Fruit fly (Drosophila melanogaster) whole organism, embryonic: Measurements from ENCODE around the gene sad.
A peak's percentile ranks its signal among the peaks of the same experiment; 100 is the strongest.

ENCODE experiments used
- Abd-B ChIP-seq: fragments of 200-800 bp; sonication (Bioruptor generic); optimal IDR thresholded peaks from 2 replicates; lab custom pipeline; 2018; ENCODE audit warnings: missing biosample characterization, mild to moderate bottlenecking, missing genetic modification characterization, moderate library complexity
- Antp ChIP-seq: fragments of 200-800 bp; sonication (Bioruptor generic); optimal IDR thresholded peaks from 3 replicates; lab custom pipeline; 2016; ENCODE audit warnings: missing biosample characterization, missing genetic modification characterization
- CG11723 ChIP-seq: fragments of 200-800 bp; sonication (Bioruptor generic); optimal IDR thresholded peaks from 2 replicates; lab custom pipeline; 2017; ENCODE audit warnings: missing biosample characterization, mild to moderate bottlenecking, missing genetic modification characterization
- CG12104 ChIP-seq: fragments of 200-800 bp; sonication (Bioruptor generic); optimal IDR thresholded peaks from 3 replicates; lab custom pipeline; 2016; ENCODE audit warnings: missing biosample characterization, missing genetic modification characterization
- CG12769 ChIP-seq: fragments of 200-800 bp; sonication (Bioruptor generic); optimal IDR thresholded peaks from 2 replicates; lab custom pipeline; 2019; ENCODE audit warnings: missing biosample characterization, mild to moderate bottlenecking, missing genetic modification characterization, moderate library complexity
- CG16779 ChIP-seq: fragments of 200-800 bp; sonication (Bioruptor generic); IDR thresholded peaks from 2 replicates; pipeline ENCODE4 v1.3.6; 2022; ENCODE audit warnings: missing biosample characterization, missing genetic modification characterization
- CG17612 ChIP-seq: fragments of 200-800 bp; sonication (Bioruptor generic); IDR thresholded peaks from 2 replicates; pipeline ENCODE4 v1.3.6; 2022; ENCODE audit warnings: missing biosample characterization, missing genetic modification characterization
- CG18476 ChIP-seq: fragments of 200-800 bp; sonication (Bioruptor generic); optimal IDR thresholded peaks from 2 replicates; lab custom pipeline; 2016; ENCODE audit warnings: missing biosample characterization, mild to moderate bottlenecking, missing genetic modification characterization
- CG2678 ChIP-seq: fragments of 200-800 bp; sonication (Bioruptor generic); optimal IDR thresholded peaks from 3 replicates; lab custom pipeline; 2019; ENCODE audit warnings: missing biosample characterization, mild to moderate bottlenecking, missing genetic modification characterization, moderate library complexity
- CG32767 ChIP-seq: fragments of 200-800 bp; sonication (Bioruptor generic); IDR thresholded peaks from 2 replicates; pipeline ENCODE4 v1.3.6; 2022; ENCODE audit warnings: missing biosample characterization, missing genetic modification characterization
- CG33213 ChIP-seq: fragments of 200-800 bp; sonication (Bioruptor generic); optimal IDR thresholded peaks from 3 replicates; lab custom pipeline; 2016; ENCODE audit warnings: missing biosample characterization, missing genetic modification characterization
- CG3407 ChIP-seq: fragments of 200-800 bp; sonication (Bioruptor generic); optimal IDR thresholded peaks from 2 replicates; lab custom pipeline; 2018; ENCODE audit warnings: missing biosample characterization, mild to moderate bottlenecking, missing genetic modification characterization
- CG34422 ChIP-seq: fragments of 200-800 bp; sonication (Bioruptor generic); IDR thresholded peaks from 3 replicates; pipeline ENCODE4 v1.3.6; 2022; ENCODE audit warnings: missing biosample characterization, missing genetic modification characterization
- CG42726 ChIP-seq: fragments of 200-800 bp; sonication (Bioruptor generic); IDR thresholded peaks from 2 replicates; pipeline ENCODE4 v1.3.6; 2022; ENCODE audit warnings: missing biosample characterization, missing genetic modification characterization; ENCODE audit not compliant: partially characterized antibody
- CG5180 ChIP-seq: fragments of 200-800 bp; sonication (Bioruptor generic); optimal IDR thresholded peaks from 3 replicates; lab custom pipeline; 2017; ENCODE audit warnings: missing biosample characterization, missing genetic modification characterization, mild to moderate bottlenecking, moderate library complexity, missing genetic modification reagents
- CG6175 ChIP-seq: fragments of 200-800 bp; sonication (Bioruptor generic); IDR thresholded peaks from 3 replicates; pipeline ENCODE4 v1.3.6; 2022; ENCODE audit warnings: missing biosample characterization, missing genetic modification characterization
- CG6689 ChIP-seq: fragments of 200-800 bp; sonication (Bioruptor generic); IDR thresholded peaks from 2 replicates; pipeline ENCODE4 v1.3.6; 2022; ENCODE audit warnings: missing biosample characterization, missing genetic modification characterization
- CG6854 ChIP-seq: fragments of 200-800 bp; sonication (Bioruptor generic); optimal IDR thresholded peaks from 3 replicates; lab custom pipeline; 2017; ENCODE audit warnings: missing biosample characterization, mild to moderate bottlenecking, missing genetic modification characterization
- CG7928 ChIP-seq: fragments of 200-800 bp; sonication (Bioruptor generic); optimal IDR thresholded peaks from 2 replicates; lab custom pipeline; 2017; ENCODE audit warnings: missing biosample characterization, mild to moderate bottlenecking, missing genetic modification characterization
- CG7963 ChIP-seq: fragments of 200-800 bp; sonication (Bioruptor generic); IDR thresholded peaks from 3 replicates; pipeline ENCODE4 v1.3.6; 2022; ENCODE audit warnings: missing biosample characterization, missing genetic modification characterization; ENCODE audit not compliant: partially characterized antibody
- CG8359 ChIP-seq: fragments of 200-800 bp; sonication (Bioruptor generic); optimal IDR thresholded peaks from 2 replicates; lab custom pipeline; 2017; ENCODE audit warnings: missing biosample characterization, mild to moderate bottlenecking, missing genetic modification characterization, borderline replicate concordance
- CG8388 ChIP-seq: fragments of 200-800 bp; sonication (Bioruptor generic); optimal IDR thresholded peaks from 2 replicates; lab custom pipeline; 2019; ENCODE audit warnings: missing biosample characterization, mild to moderate bottlenecking, missing genetic modification characterization, moderate library complexity
- CG8944 ChIP-seq: fragments of 200-800 bp; sonication (Bioruptor generic); optimal IDR thresholded peaks from 3 replicates; lab custom pipeline; 2016; ENCODE audit warnings: missing biosample characterization, missing genetic modification characterization
- CG9876 ChIP-seq: fragments of 200-800 bp; sonication (Bioruptor generic); optimal IDR thresholded peaks from 2 replicates; lab custom pipeline; 2016; ENCODE audit warnings: missing biosample characterization, missing genetic modification characterization
- CHES-1-like ChIP-seq: fragments of 200-800 bp; sonication (Bioruptor generic); optimal IDR thresholded peaks from 2 replicates; lab custom pipeline; 2016; ENCODE audit warnings: missing biosample characterization, missing genetic modification characterization
- D19A ChIP-seq: fragments of 200-800 bp; optimal IDR thresholded peaks from 3 replicates; lab custom pipeline; 2019; ENCODE audit warnings: missing biosample characterization, mild to moderate bottlenecking, missing genetic modification characterization, moderate library complexity
- Dref ChIP-seq: fragments of 200-800 bp; sonication (Bioruptor generic); IDR thresholded peaks from 2 replicates; pipeline ENCODE4 v1.3.6; 2022; ENCODE audit warnings: missing biosample characterization, missing genetic modification characterization
- Drgx ChIP-seq: fragments of 200-800 bp; sonication (Bioruptor generic); IDR thresholded peaks from 2 replicates; pipeline ENCODE4 v1.3.6; 2022; ENCODE audit warnings: missing biosample characterization, missing genetic modification characterization
- Lhr ChIP-seq: fragments of 200-800 bp; sonication (Bioruptor generic); optimal IDR thresholded peaks from 3 replicates; lab custom pipeline; 2017; ENCODE audit warnings: mild to moderate bottlenecking, missing biosample characterization, missing genetic modification reagents, missing genetic modification characterization
- Neu2 ChIP-seq: fragments of 200-800 bp; sonication (Bioruptor generic); optimal IDR thresholded peaks from 3 replicates; lab custom pipeline; 2016; ENCODE audit warnings: missing biosample characterization, missing genetic modification characterization, borderline replicate concordance
- Six4 ChIP-seq: fragments of 200-800 bp; sonication (Bioruptor generic); optimal IDR thresholded peaks from 2 replicates; lab custom pipeline; 2016; ENCODE audit warnings: missing biosample characterization, missing genetic modification characterization
- bcd ChIP-seq: fragments of 200-800 bp; sonication (Bioruptor generic); optimal IDR thresholded peaks from 2 replicates; lab custom pipeline; 2017; ENCODE audit warnings: missing biosample characterization, mild to moderate bottlenecking, missing genetic modification characterization
- bsh ChIP-seq, 2 experiments: fragments of 200-800 bp; sonication (Bioruptor generic); optimal IDR thresholded peaks; 2 replicates each; lab custom pipeline; 2017 to 2018; ENCODE audit warnings: mild to moderate bottlenecking in 2 of 2, missing biosample characterization in 2 of 2, missing genetic modification characterization in 2 of 2, moderate library complexity in 1 of 2
- btn ChIP-seq: fragments of 200-800 bp; sonication (Bioruptor generic); optimal IDR thresholded peaks from 2 replicates; lab custom pipeline; 2016; ENCODE audit warnings: missing biosample characterization, missing genetic modification characterization
- croc ChIP-seq: fragments of 200-800 bp; sonication (Bioruptor generic); conservative IDR thresholded peaks from 3 replicates; pipeline ENCODE4 v1.3.6; 2022; ENCODE audit warnings: missing biosample characterization, missing genetic modification characterization
- dan ChIP-seq: fragments of 200-800 bp; sonication (Bioruptor generic); IDR thresholded peaks from 2 replicates; pipeline ENCODE4 v1.3.6; 2022; ENCODE audit warnings: missing biosample characterization, missing genetic modification characterization
- disco-r ChIP-seq: fragments of 200-800 bp; sonication (Bioruptor generic); optimal IDR thresholded peaks from 2 replicates; lab custom pipeline; 2016; ENCODE audit warnings: missing biosample characterization, missing genetic modification characterization
- dmrt99B ChIP-seq: fragments of 200-800 bp; sonication (Bioruptor generic); optimal IDR thresholded peaks from 2 replicates; lab custom pipeline; 2018; ENCODE audit warnings: missing biosample characterization, mild to moderate bottlenecking, missing genetic modification characterization, moderate library complexity
- dpn ChIP-seq, 2 experiments: fragments of 200-800 bp; sonication (Bioruptor generic); optimal IDR thresholded peaks; 3 replicates each; lab custom pipeline; 2016; ENCODE audit warnings: missing biosample characterization in 2 of 2, missing genetic modification characterization in 2 of 2
- ems ChIP-seq: fragments of 200-800 bp; sonication (Bioruptor generic); optimal IDR thresholded peaks from 3 replicates; lab custom pipeline; 2016; ENCODE audit warnings: missing biosample characterization, missing genetic modification characterization
- esg ChIP-seq: fragments of 200-800 bp; sonication (Bioruptor generic); conservative IDR thresholded peaks from 2 replicates; pipeline ENCODE4 v1.3.6; 2022; ENCODE audit warnings: missing biosample characterization, missing genetic modification characterization
- gce ChIP-seq: fragments of 200-800 bp; sonication (Bioruptor generic); IDR thresholded peaks from 3 replicates; pipeline ENCODE4 v1.3.6; 2022; ENCODE audit warnings: missing biosample characterization, missing genetic modification characterization
- gro ChIP-seq: fragments of 200-800 bp; sonication (Bioruptor generic); optimal IDR thresholded peaks from 2 replicates; lab custom pipeline; 2016; ENCODE audit warnings: missing biosample characterization, missing genetic modification characterization
- gsb-n ChIP-seq: fragments of 200-800 bp; sonication (Bioruptor generic); optimal IDR thresholded peaks from 3 replicates; lab custom pipeline; 2018; ENCODE audit warnings: missing biosample characterization, mild to moderate bottlenecking, missing genetic modification characterization
- oc ChIP-seq: fragments of 200-800 bp; sonication (Bioruptor generic); optimal IDR thresholded peaks from 2 replicates; lab custom pipeline; 2018; ENCODE audit warnings: missing biosample characterization, mild to moderate bottlenecking, missing genetic modification characterization, moderate library complexity
- pan ChIP-seq, 4 experiments: fragments of >200 bp in 3 of 4; fragments of 200-800 bp in 1 of 4; sonication (Bioruptor generic) in 1 of 4; optimal IDR thresholded peaks in 3 of 4; IDR thresholded peaks in 1 of 4; 2 replicates each; pipeline versions ENCODE4 v1.3.6 to Lab custom; 2017 to 2022; ENCODE audit warnings: missing biosample characterization in 2 of 4, missing genetic modification characterization in 2 of 4, mixed read lengths in 1 of 4
- pzg ChIP-seq: fragments of 200-800 bp; sonication (Bioruptor generic); optimal IDR thresholded peaks from 3 replicates; lab custom pipeline; 2018; ENCODE audit warnings: missing biosample characterization, mild to moderate bottlenecking, missing genetic modification characterization, moderate library complexity
- sens ChIP-seq: fragments of 200-800 bp; sonication (Bioruptor generic); peaks from one replicate; lab custom pipeline; 2016; ENCODE audit warnings: missing biosample characterization, missing genetic modification characterization
- toy ChIP-seq: fragments of 200-800 bp; sonication (Bioruptor generic); IDR thresholded peaks from 2 replicates; pipeline ENCODE4 v1.3.6; 2022; ENCODE audit warnings: missing biosample characterization, missing genetic modification characterization
- trem ChIP-seq: fragments of 200-800 bp; optimal IDR thresholded peaks from 3 replicates; lab custom pipeline; 2019; ENCODE audit warnings: missing biosample characterization, mild to moderate bottlenecking, missing genetic modification characterization, moderate library complexity
- wor ChIP-seq: fragments of 200-800 bp; sonication (Bioruptor generic); IDR thresholded peaks from 2 replicates; pipeline ENCODE4 v1.3.6; 2022; ENCODE audit warnings: missing biosample characterization, missing genetic modification characterization

Gene sad

dm6 chr3R:11851939-11852338, 25.1 kb upstream of the sad start (continued):
- TF ChIP-seq bcd (no peak), pzg (GFP tag; lab: Kevin White, UChicago) (no peak), CG16779 (no peak), dpn (GFP tag; optimal IDR thresholded peaks at IDR 0.05; lab: Kevin White, UChicago) (peak in 1 of 2 experiments; percentile 27), btn (no peak), Neu2 (GFP tag; lab: Kevin White, UChicago) (no peak), CG17612 (no peak), CG42726 (GFP tag; lab: Robert Waterston, UW) (no peak), ems (no peak), Abd-B (GFP tag; lab: Kevin White, UChicago) (peak; percentile 62), pan (optimal IDR thresholded peaks at IDR 0.05; lab: Kevin White, UChicago) (no peak), pan (GFP tag; optimal IDR thresholded peaks at IDR 0.05 in 1 of 2, IDR thresholded peaks at IDR 0.05 in 1 of 2) (peak in 1 of 2 experiments; percentile 57), CG6689 (GFP tag; lab: Robert Waterston, UW) (peak; percentile 35; the same call in 1 of the 2 replicates), CG8388 (GFP tag; lab: Kevin White, UChicago) (peak; percentile 73), CG18476 (GFP tag; lab: Kevin White, UChicago) (no peak), toy (GFP tag; lab: Robert Waterston, UW) (no peak), esg (GFP tag; lab: Robert Waterston, UW) (peak; percentile 26; the same call in 1 of the 2 replicates), CG32767 (GFP tag; lab: Robert Waterston, UW) (no peak), bsh (GFP tag; optimal IDR thresholded peaks at IDR 0.05; lab: Kevin White, UChicago) (peak in 1 of 2 experiments; percentile 92), CHES-1-like (no peak), CG12769 (tag; lab: Kevin White, UChicago) (peak; percentile 34), CG6854 (GFP tag; lab: Kevin White, UChicago) (no peak), croc (GFP tag; lab: Robert Waterston, UW) (peak; percentile 51), gsb-n (tag; lab: Kevin White, UChicago) (peak; percentile 71), CG34422 (GFP tag; lab: Robert Waterston, UW) (no peak), sens (GFP tag; lab: Kevin White, UChicago) (peak; percentile 69), Antp (GFP tag; lab: Kevin White, UChicago) (no peak), gce (GFP tag; lab: Robert Waterston, UW) (no peak), Lhr (GFP tag; lab: Kevin White, UChicago) (peak; percentile 22), CG12104 (no peak), CG2678 (tag; lab: Kevin White, UChicago) (peak; percentile 72), dan (GFP tag; lab: Robert Waterston, UW) (no peak), dmrt99B (tag; lab: Kevin White, UChicago) (peak; percentile 80), CG7963 (GFP tag; lab: Robert Waterston, UW) (no peak), trem (peak; percentile 64), wor (GFP tag; lab: Robert Waterston, UW) (peak; percentile 45), disco-r (no peak), gro (GFP tag; lab: Kevin White, UChicago) (no peak), CG5180 (no peak), D19A (tag; lab: Kevin White, UChicago) (peak; percentile 75), CG9876 (GFP tag; lab: Kevin White, UChicago) (no peak), CG3407 (GFP tag; lab: Kevin White, UChicago) (peak; percentile 12), Dref (GFP tag; lab: Robert Waterston, UW) (no peak), CG7928 (no peak), CG11723 (GFP tag; lab: Kevin White, UChicago) (peak; percentile 32), Six4 (GFP tag; lab: Kevin White, UChicago) (peak; percentile 3), CG6175 (GFP tag; lab: Robert Waterston, UW) (no peak), CG33213 (no peak), Drgx (no peak), CG8944 (GFP tag; lab: Kevin White, UChicago) (no peak), oc (peak; percentile 73), CG8359 (GFP tag; lab: Kevin White, UChicago) (no peak)
